Fruit fly (Drosophila melanogaster): Measurements from ENCODE around the gene CG10195.
A peak's percentile ranks its signal among the peaks of the same experiment; 100 is the strongest.

Gene CG10195

DNA sequence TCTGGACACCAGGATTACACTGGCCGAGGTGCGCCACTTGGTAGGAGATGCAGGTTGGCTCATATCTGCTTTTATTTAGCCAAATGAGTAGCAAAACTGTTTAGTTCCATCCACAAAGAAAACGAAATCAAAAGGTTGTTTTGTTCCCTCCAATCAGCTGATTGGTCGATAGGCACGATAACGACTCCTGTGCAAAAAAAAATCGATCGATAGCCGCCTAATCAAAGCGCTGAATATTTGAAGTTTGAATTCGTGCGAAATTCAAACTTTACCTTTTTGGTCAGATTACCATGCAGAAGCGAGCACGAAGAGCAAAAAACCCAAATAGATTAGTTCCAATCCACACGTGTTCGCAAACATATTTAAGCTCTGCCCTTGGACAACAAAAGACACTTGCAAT, at the start of gene CG10195, which contains the start of gene CG13084:
TSS of gene CG10195 (minus strand) at position 167 of the 400 bp plus-strand sequence.
TSS of gene CG13084 (plus strand) at position 392 of the 400 bp plus-strand sequence.
- TF ChIP-seq Dll (optimal IDR thresholded peaks at IDR 0.05): no peak
- no peak for TF ChIP-seq usp (GFP tag; optimal IDR thresholded peaks at IDR 0.05)
- TF ChIP-seq psq (optimal IDR thresholded peaks at IDR 0.05): no peak
- TF ChIP-seq EcR (GFP tag; optimal IDR thresholded peaks at IDR 0.05): no peak

DNA sequence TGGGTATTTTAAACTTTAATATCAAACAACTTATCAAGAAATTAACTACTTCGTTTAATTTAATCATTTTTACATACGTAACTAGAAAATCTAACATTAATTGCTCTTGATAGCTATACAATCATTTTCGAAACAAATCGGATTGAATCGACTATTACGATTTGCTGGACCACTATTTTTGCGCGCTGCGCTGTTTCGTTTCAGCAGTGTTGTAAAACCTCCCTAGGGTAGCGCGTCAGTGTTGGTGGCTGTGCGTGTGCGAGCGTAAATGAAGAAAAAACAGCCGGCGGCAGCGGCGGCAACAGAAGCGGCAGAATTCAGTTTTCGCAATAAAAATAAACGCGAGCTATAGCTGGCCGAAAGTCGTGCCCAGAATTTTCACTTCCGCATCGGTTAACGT, 48.7 kb upstream of the CG10195 start, which contains the start of gene CG33116:
TSS of gene CG33116 (plus strand) at position 233 of the 400 bp plus-strand sequence.
- TF ChIP-seq EcR (GFP tag; optimal IDR thresholded peaks at IDR 0.05) (no peak), Dll (optimal IDR thresholded peaks at IDR 0.05) (no peak), pan (optimal IDR thresholded peaks at IDR 0.05) (no peak), psq (optimal IDR thresholded peaks at IDR 0.05) (no peak), CG8478 (optimal IDR thresholded peaks at IDR 0.05) (no peak)

DNA sequence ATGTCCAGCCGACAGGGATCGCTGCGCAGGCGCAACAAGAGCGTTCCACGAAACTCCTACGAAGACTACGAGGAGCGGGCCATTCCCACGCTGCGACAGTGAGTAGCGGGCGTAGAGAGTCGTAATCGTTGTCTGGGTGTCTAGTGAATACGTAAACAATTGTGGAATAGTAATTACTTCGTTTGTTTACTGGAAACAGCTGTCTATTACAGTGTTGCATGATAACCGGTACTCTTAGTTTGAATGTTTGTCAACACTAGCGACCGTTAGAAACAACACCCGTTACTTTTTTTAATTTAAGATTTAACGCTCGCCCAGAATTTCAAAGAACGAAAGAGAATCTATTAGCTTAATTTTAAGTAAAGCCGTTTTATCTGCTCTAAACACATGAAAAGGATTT, 45.6 kb upstream of the CG10195 start, which contains the start of gene CG10165:
TSS of gene CG10165 (minus strand) at position 214 of the 400 bp plus-strand sequence.
- TF ChIP-seq usp (GFP tag; optimal IDR thresholded peaks at IDR 0.05) (no peak), Dll (optimal IDR thresholded peaks at IDR 0.05) (no peak), psq (optimal IDR thresholded peaks at IDR 0.05) (no peak), pan (optimal IDR thresholded peaks at IDR 0.05) (no peak), CG8478 (optimal IDR thresholded peaks at IDR 0.05) (no peak), EcR (GFP tag; optimal IDR thresholded peaks at IDR 0.05) (no peak)

DNA sequence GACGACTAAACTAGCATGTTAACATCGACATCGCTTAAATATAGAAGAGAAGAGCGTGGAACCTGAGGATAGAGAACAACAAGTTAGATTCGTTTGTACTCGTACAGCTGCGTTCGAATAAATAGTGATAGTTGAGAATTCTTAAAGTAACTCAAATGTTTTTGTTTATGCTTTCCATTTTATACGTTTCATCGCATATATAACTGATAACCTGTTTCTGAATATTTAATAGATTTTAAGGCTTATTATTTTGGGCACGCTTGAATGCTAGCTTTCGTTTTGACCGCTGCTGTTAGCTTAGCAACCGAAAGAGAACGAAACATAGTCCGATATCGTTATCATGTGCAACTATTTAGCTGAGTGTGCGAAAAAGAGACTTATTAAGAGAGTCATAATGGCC, 43.8 kb upstream of the CG10195 start:
- TF ChIP-seq Dll (optimal IDR thresholded peaks at IDR 0.05) (no peak), psq (optimal IDR thresholded peaks at IDR 0.05) (no peak), CG8478 (optimal IDR thresholded peaks at IDR 0.05) (no peak), usp (GFP tag; optimal IDR thresholded peaks at IDR 0.05) (no peak), pan (optimal IDR thresholded peaks at IDR 0.05) (no peak), EcR (GFP tag; optimal IDR thresholded peaks at IDR 0.05) (no peak)

DNA sequence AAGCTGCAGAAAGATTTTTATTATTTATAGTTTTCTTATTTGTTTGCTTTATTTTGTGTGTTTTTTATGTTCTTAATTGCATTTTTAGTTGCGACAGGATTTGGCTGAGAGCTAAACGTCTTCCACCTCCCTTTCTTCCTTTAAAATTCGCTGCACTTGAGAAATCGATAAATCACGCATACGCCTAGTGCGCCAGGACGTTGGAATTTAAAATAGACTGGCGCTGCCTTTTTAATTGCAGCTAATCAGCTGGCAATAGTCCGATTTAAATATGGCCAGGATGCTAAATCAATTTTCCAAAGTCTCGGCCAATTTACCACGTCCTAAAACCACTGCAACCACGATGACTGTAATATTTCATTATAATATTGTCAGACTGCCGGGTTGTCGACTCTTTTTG, 42.3 kb upstream of the CG10195 start:
- TF ChIP-seq Dll (optimal IDR thresholded peaks at IDR 0.05): no peak
- no peak for TF ChIP-seq EcR (GFP tag; optimal IDR thresholded peaks at IDR 0.05)
- TF ChIP-seq pan (optimal IDR thresholded peaks at IDR 0.05): no peak
- no peak for TF ChIP-seq usp (GFP tag; optimal IDR thresholded peaks at IDR 0.05)
- TF ChIP-seq psq (optimal IDR thresholded peaks at IDR 0.05): no peak
- no peak for TF ChIP-seq CG8478 (optimal IDR thresholded peaks at IDR 0.05)

DNA sequence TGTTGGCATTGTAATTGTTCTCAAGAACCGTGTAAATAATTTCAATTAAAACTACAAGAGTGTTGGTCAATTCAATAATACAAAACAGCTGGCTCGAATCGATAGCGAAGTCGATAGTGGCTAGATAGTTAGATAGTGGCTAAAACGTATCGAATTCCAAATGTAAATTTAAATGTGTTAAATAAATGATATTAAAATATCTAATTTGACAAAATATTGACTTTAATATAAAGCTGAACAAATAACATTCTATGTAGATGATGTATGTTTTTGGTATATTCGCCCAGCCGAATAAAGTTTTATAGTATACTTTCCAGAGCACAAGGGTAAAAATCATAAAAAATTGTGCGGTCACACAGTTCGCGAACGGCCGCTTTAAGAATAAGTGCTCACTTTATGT, 41.8 kb upstream of the CG10195 start, which contains the start of the genes Dpm1 and CG10137:
TSS of gene Dpm1 (minus strand) at position 53 of the 400 bp plus-strand sequence.
TSS of gene CG10137 (plus strand) at position 371 of the 400 bp plus-strand sequence.
- no peak for TF ChIP-seq EcR (GFP tag; optimal IDR thresholded peaks at IDR 0.05)

DNA sequence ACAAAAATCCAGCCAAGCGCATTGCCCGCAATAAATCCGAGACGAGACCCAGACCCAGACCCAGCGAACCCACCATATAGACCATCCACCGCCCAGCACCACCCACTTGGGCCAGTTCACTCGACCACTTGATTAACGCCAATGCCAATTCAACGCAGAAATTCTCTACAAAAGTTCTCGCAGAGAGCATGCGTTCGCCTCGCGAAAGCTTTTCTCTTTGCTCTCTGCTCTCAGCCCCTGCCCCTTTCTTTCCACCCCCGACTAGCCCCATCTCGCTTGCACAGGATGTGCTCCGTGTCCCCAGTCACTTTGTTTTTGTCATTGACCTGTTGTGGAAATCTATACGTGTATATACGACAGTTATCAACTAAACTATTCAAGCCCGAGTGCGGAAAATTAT, 35.1 kb upstream of the CG10195 start:
- TF ChIP-seq usp (GFP tag; optimal IDR thresholded peaks at IDR 0.05) (no peak), EcR (GFP tag; optimal IDR thresholded peaks at IDR 0.05) (no peak), psq (optimal IDR thresholded peaks at IDR 0.05) (no peak), CG8478 (optimal IDR thresholded peaks at IDR 0.05) (no peak), Dll (optimal IDR thresholded peaks at IDR 0.05) (peak; percentile 31), pan (optimal IDR thresholded peaks at IDR 0.05) (no peak)

DNA sequence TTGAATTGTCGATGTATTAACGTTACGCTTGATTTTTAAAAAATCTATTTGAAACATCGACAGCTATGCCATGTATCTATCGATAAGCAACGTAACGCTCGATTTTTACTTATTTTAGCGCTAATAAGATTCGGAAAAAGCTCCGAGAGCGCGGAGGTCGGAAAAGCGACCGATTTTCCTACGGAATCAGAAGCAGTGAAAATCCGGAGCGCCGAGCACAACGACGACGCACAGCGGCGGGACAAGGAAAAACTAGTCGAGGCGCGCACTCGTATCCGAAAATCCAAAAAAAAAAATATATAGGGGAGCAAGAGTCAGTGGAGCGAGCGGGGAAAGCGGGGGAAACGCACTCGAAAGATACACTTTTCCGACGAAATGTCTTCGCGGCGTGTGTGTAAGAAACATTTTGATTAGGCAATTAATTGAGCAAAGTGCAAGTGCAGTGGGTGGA, 34.2 kb upstream of the CG10195 start, which contains the start of gene CG10132:
TSS of gene CG10132 (plus strand) at position 189 of the 451 bp plus-strand sequence.
- TF ChIP-seq psq (optimal IDR thresholded peaks at IDR 0.05) (no peak), usp (GFP tag; optimal IDR thresholded peaks at IDR 0.05) (no peak), CG8478 (optimal IDR thresholded peaks at IDR 0.05) (no peak)

DNA sequence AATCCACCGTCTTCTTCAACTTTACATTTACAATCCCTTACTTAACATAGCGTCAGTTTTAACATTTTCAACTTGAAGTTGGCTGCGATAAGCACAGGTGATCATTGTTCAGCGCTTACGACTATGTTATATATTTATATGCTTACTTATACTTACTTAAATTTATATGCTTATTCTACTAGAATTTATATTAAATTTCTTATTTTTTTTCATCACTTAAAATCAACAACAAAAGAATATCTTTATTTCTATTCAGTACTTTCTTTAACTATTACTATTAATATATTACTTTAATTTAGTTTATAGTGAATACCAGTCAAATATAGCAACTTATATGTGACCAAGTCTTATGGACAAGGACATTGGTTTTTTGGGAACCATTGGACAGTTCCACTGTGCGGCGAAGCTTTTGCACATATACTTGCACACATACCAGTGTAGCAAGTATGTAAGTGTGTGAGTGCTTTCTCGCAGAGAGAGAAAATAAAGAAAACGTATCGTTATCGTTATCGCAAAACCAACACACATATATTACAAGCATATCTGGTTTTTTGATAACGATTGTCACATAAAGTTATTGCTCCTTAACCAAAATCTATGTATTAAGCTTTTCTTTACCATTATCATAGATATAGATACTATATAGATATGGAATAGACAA, 32.8 kb upstream of the CG10195 start, which contains the start of gene Hasp:
TSS of gene Hasp (minus strand) at position 51 of the 661 bp plus-strand sequence.
- no peak for TF ChIP-seq Dll (optimal IDR thresholded peaks at IDR 0.05)
- TF ChIP-seq usp (GFP tag; optimal IDR thresholded peaks at IDR 0.05): no peak
- no peak for TF ChIP-seq psq (optimal IDR thresholded peaks at IDR 0.05)
- no peak for TF ChIP-seq CG8478 (optimal IDR thresholded peaks at IDR 0.05)
- TF ChIP-seq pan (optimal IDR thresholded peaks at IDR 0.05): no peak
- no peak for TF ChIP-seq EcR (GFP tag; optimal IDR thresholded peaks at IDR 0.05)

DNA sequence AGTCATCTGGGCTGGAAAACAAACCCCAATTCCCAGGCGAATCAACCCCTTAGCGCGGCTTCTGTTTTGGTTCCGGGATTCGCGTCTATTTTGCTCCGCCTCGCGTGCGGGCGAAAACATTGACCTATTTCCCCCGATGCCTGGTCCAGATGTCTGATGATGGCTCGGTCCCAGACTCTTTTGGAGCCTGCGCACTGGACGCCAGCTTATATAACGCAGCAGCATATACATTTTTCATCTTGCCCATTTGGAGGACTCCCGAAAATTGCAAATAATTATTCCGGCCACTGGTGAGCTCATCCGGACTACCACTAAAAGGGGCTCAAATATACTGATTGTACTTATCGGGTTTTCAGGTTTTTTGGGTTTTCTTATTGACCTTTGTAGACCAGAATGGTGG, 31.6 kb upstream of the CG10195 start:
- TF ChIP-seq Dll (optimal IDR thresholded peaks at IDR 0.05) (no peak), CG8478 (optimal IDR thresholded peaks at IDR 0.05) (no peak), usp (GFP tag; optimal IDR thresholded peaks at IDR 0.05) (no peak), pan (optimal IDR thresholded peaks at IDR 0.05) (no peak)

DNA sequence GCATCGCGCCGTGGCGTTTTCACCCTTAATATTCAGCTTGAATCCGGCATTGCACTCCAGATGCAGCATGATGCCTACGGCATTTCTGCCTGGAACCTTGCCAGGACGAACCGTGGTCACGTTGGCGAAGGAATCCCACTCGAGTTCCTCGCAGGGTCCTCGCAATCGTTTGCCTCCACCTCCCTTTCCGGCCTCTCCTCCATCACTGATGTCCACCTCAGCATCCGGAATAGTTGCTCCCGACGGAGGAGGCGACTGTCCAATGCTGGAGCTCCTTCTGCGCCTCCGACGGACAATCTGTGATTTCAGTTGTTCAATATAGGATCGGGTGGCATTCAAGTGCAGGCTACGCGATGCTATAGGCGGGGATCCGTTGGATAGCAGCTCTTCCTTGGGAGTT, 27.7 kb upstream of the CG10195 start:
- TF ChIP-seq CG8478 (optimal IDR thresholded peaks at IDR 0.05): no peak
- TF ChIP-seq usp (GFP tag; optimal IDR thresholded peaks at IDR 0.05): no peak
- no peak for TF ChIP-seq psq (optimal IDR thresholded peaks at IDR 0.05)
- TF ChIP-seq pan (optimal IDR thresholded peaks at IDR 0.05): no peak
- no peak for TF ChIP-seq Dll (optimal IDR thresholded peaks at IDR 0.05)

DNA sequence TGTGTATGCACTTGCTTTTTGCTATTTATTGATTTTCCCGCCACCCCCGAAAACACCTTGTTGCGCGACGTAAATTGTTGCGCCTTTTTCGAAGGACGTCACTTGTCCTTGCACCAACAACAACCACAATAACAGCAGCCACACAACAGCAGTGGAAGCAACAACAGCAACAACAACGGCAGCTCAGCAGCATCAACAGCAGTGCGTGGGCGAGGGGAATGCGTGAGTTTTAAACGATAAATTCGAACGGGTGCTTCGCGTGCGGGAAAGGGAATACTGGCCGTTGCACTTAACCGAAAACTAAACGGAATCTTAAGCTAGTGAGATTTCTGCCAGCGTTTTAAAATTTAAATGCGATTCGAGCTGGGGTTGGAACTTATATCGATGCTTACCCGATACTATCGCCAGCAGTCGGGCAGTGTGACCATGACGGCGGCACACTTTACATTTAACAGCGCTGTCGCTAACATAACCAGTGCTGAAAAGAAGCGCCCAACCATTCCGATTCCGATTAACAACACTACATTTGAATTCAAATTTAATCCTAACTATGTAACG, 23.9 kb upstream of the CG10195 start, which contains the start of gene cyst:
TSS of gene cyst (minus strand) at position 404 of the 558 bp plus-strand sequence.
- TF ChIP-seq Dll (optimal IDR thresholded peaks at IDR 0.05) (no peak), pan (optimal IDR thresholded peaks at IDR 0.05) (no peak), usp (GFP tag; optimal IDR thresholded peaks at IDR 0.05) (no peak), CG8478 (optimal IDR thresholded peaks at IDR 0.05) (no peak), psq (optimal IDR thresholded peaks at IDR 0.05) (no peak), EcR (GFP tag; optimal IDR thresholded peaks at IDR 0.05) (no peak)
